Fruit fly (Drosophila melanogaster): ENCODE measurements around the gene CG17475.

CG17475 gene

DNA sequence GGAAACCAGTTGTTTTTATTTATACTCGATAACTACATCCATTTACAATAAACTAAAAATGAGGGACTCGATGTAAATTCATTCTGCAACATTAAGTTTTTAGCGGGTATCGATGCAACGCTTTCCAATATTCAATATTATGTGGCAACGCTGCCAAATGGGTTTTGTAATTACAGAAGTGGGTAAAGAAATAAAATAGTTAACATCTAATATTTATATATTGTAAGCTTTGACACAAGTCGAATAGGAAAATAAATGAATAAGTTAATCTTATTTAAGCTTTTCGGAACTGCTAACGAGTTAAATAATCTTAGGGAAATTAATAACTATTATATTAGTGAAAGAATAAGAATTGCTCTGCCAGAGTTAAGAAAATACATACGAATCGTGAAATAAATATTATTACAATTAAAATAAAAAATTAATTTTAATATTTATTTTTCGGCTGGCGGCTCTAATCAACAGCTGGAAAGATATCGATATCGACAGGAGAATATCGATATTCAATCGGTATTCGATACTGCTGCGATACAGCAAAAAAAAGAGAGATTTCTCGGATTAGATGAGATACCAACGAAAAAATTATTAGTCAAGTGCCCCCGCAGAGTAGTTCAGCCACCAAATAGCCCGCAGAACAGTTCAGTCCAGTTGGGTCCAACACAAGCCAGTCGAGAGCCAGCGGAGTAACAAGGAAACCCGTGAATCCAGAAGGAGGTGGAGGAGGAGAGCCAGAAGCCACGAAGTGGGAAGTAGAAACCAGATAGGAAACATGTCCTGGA is 45.0 kb downstream of the CG17475 start, which contains the start of gene GckIII (continued):
- TF ChIP-seq dmrt99B (tag; optimal IDR thresholded peaks at IDR 0.05) (no peak), sens-2 (GFP tag; IDR thresholded peaks at IDR 0.05) (no peak), gro (GFP tag; optimal IDR thresholded peaks at IDR 0.05) (no peak), CG12659 (GFP tag; optimal IDR thresholded peaks at IDR 0.05) (peak; percentile 51), Oaz (GFP tag; IDR thresholded peaks at IDR 0.05) (no peak), tx (GFP tag; optimal IDR thresholded peaks at IDR 0.05) (no peak), D19B (GFP tag; optimal IDR thresholded peaks at IDR 0.05) (no peak), Dip3 (GFP tag; optimal IDR thresholded peaks at IDR 0.05) (no peak), C15 (GFP tag; IDR thresholded peaks at IDR 0.05) (no peak), CG12155 (GFP tag; optimal IDR thresholded peaks at IDR 0.05) (no peak), CG6854 (GFP tag; optimal IDR thresholded peaks at IDR 0.05) (no peak), inv (GFP tag; IDR thresholded peaks at IDR 0.05; ENCODE audit: partially characterized antibody) (peak; percentile 70), TFAM (GFP tag; optimal IDR thresholded peaks at IDR 0.05) (no peak), CG6765 (GFP tag; optimal IDR thresholded peaks at IDR 0.05) (no peak), tin (GFP tag; optimal IDR thresholded peaks at IDR 0.05) (no peak), gem (tag; optimal IDR thresholded peaks at IDR 0.05) (no peak), CG3281 (GFP tag; optimal IDR thresholded peaks at IDR 0.05) (no peak), Rx (GFP tag; IDR thresholded peaks at IDR 0.05) (no peak), Lhr (GFP tag; optimal IDR thresholded peaks at IDR 0.05) (no peak), rib (GFP tag; IDR thresholded peaks at IDR 0.05) (no peak), CG12942 (GFP tag; optimal IDR thresholded peaks at IDR 0.05) (no peak), zfh2 (GFP tag; optimal IDR thresholded peaks at IDR 0.05) (no peak), CG7271 (tag; optimal IDR thresholded peaks at IDR 0.05) (no peak), row (GFP tag; IDR thresholded peaks at IDR 0.05) (0 out of 3 replicates have a peak, but pooled peaks have one; percentile 17), Dref (GFP tag; IDR thresholded peaks at IDR 0.05) (peak; percentile 79), CG9437 (GFP tag; optimal IDR thresholded peaks at IDR 0.05) (no peak), toy (GFP tag; IDR thresholded peaks at IDR 0.05) (no peak), gfzf (GFP tag; optimal IDR thresholded peaks at IDR 0.05) (no peak), CG11398 (GFP tag; optimal IDR thresholded peaks at IDR 0.05) (no peak), CG10209 (GFP tag; optimal IDR thresholded peaks at IDR 0.05) (no peak), salm (tag; optimal IDR thresholded peaks at IDR 0.05) (no peak), CG32772 (GFP tag; IDR thresholded peaks at IDR 0.05) (no peak), pnt (GFP tag; optimal IDR thresholded peaks at IDR 0.05) (no peak), exex (tag; optimal IDR thresholded peaks at IDR 0.05) (no peak), pita (GFP tag; optimal IDR thresholded peaks at IDR 0.05) (no peak), CG6689 (GFP tag; IDR thresholded peaks at IDR 0.05) (no peak), Xbp1 (GFP tag; optimal IDR thresholded peaks at IDR 0.05) (no peak), CG7928 (GFP tag; optimal IDR thresholded peaks at IDR 0.05) (no peak), Jarid2 (GFP tag; optimal IDR thresholded peaks at IDR 0.05) (no peak), CG13424 (tag; optimal IDR thresholded peaks at IDR 0.05) (no peak), HLHmδ (GFP tag; optimal IDR thresholded peaks at IDR 0.05) (no peak), CG2712 (tag; optimal IDR thresholded peaks at IDR 0.05) (peak; percentile 42), Eip74EF (GFP tag; optimal IDR thresholded peaks at IDR 0.05) (no peak), Dip2 (GFP tag; IDR thresholded peaks at IDR 0.05) (no peak), CG8944 (GFP tag; optimal IDR thresholded peaks at IDR 0.05) (no peak), pan (optimal IDR thresholded peaks at IDR 0.05) (no peak), pan (GFP tag; optimal IDR thresholded peaks at IDR 0.05 in 1 of 2, IDR thresholded peaks at IDR 0.05 in 1 of 2) (no peak), CG2678 (tag; optimal IDR thresholded peaks at IDR 0.05) (no peak), Trl (optimal IDR thresholded peaks at IDR 0.05) (no peak), Trl (GFP tag; optimal IDR thresholded peaks at IDR 0.05) (no peak), CG1832 (GFP tag; optimal IDR thresholded peaks at IDR 0.05) (no peak)
